Worm (Caenorhabditis elegans): ENCODE results near the gene F31A3.3.

F31A3.3 gene

DNA sequence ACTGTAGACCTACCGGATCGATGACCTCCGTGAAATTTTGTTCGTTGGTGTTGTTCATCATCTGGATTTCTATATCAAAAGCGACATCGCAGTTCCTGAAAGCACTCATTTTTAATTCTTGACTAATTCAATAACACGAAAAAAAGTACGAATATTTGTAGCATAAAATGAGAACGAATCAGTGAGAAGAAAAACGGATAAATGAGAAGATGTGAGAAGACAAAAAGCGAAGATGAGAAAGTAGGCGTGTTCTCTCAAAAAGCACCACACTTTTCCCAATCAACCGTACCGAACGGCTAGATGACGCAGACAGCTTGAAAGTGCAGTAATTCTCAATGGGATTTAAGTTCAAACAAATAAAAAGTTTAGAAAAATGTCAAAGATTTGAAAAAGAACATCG, 47.1 kb downstream of the F31A3.3 start, which contains the start of gene npr-24:
TSS of gene npr-24 (minus strand) at position 101 of the 400 bp plus-strand sequence.
- TF ChIP-seq fkh-10 (GFP tag; optimal IDR thresholded peaks at IDR 0.05) (no peak), unc-130 (GFP tag; optimal IDR thresholded peaks at IDR 0.05) (no peak), sdz-12 (GFP tag; optimal IDR thresholded peaks at IDR 0.05) (no peak)
